Fruit fly (Drosophila melanogaster) whole organism, embryonic: ENCODE data around the gene CG6168.

Experiments
- Bdp1 ChIP-seq: fragments of 200-800 bp; sonication (Bioruptor generic); optimal IDR thresholded peaks from 3 replicates; lab custom pipeline; 2016; ENCODE audit warnings: missing biosample characterization, missing genetic modification characterization
- Bgb ChIP-seq: fragments of 200-800 bp; sonication (Bioruptor generic); IDR thresholded peaks from 2 replicates; pipeline ENCODE4 v1.3.6; 2022; ENCODE audit warnings: missing biosample characterization, missing genetic modification characterization; ENCODE audit not compliant: partially characterized antibody
- Bteb2 ChIP-seq: fragments of 200-800 bp; sonication (Bioruptor generic); optimal IDR thresholded peaks from 2 replicates; lab custom pipeline; 2016; ENCODE audit warnings: missing biosample characterization, missing genetic modification characterization
- CG10321 ChIP-seq: fragments of 200-800 bp; sonication (Bioruptor generic); IDR thresholded peaks from 2 replicates; pipeline ENCODE4 v1.3.6; 2022; ENCODE audit warnings: missing biosample characterization, missing genetic modification characterization
- CG11504 ChIP-seq: fragments of 200-800 bp; sonication (Bioruptor generic); optimal IDR thresholded peaks from 3 replicates; lab custom pipeline; 2019; ENCODE audit warnings: missing biosample characterization, mild to moderate bottlenecking, missing genetic modification characterization, moderate library complexity
- CG12769 ChIP-seq: fragments of 200-800 bp; sonication (Bioruptor generic); optimal IDR thresholded peaks from 2 replicates; lab custom pipeline; 2019; ENCODE audit warnings: missing biosample characterization, mild to moderate bottlenecking, missing genetic modification characterization, moderate library complexity
- CG12942 ChIP-seq: fragments of 200-800 bp; sonication (Bioruptor generic); optimal IDR thresholded peaks from 3 replicates; lab custom pipeline; 2016; ENCODE audit warnings: missing biosample characterization, missing genetic modification characterization
- CG13287 ChIP-seq: fragments of 200-800 bp; sonication (Bioruptor generic); IDR thresholded peaks from 2 replicates; pipeline ENCODE4 v1.3.6; 2022; ENCODE audit warnings: missing biosample characterization, missing genetic modification characterization; ENCODE audit not compliant: partially characterized antibody
- CG15073 ChIP-seq: fragments of 200-800 bp; sonication (Bioruptor generic); optimal IDR thresholded peaks from 2 replicates; lab custom pipeline; 2016; ENCODE audit warnings: missing biosample characterization, missing genetic modification characterization
- CG16779 ChIP-seq: fragments of 200-800 bp; sonication (Bioruptor generic); IDR thresholded peaks from 2 replicates; pipeline ENCODE4 v1.3.6; 2022; ENCODE audit warnings: missing biosample characterization, missing genetic modification characterization
- CG16815 ChIP-seq: fragments of 200-800 bp; sonication (Bioruptor generic); optimal IDR thresholded peaks from 3 replicates; lab custom pipeline; 2017; ENCODE audit warnings: missing biosample characterization, mild to moderate bottlenecking, missing genetic modification characterization
- CG18011 ChIP-seq: fragments of 200-800 bp; sonication (Bioruptor generic); optimal IDR thresholded peaks from 2 replicates; lab custom pipeline; 2017; ENCODE audit warnings: missing biosample characterization, missing genetic modification characterization, mild to moderate bottlenecking, moderate library complexity, missing genotype
- CG18619 ChIP-seq: fragments of 200-800 bp; sonication (Bioruptor generic); optimal IDR thresholded peaks from 3 replicates; lab custom pipeline; 2017; ENCODE audit warnings: missing biosample characterization, mild to moderate bottlenecking, missing genetic modification characterization
- CG2116 ChIP-seq: fragments of 200-800 bp; sonication (Bioruptor generic); optimal IDR thresholded peaks from 3 replicates; lab custom pipeline; 2018; ENCODE audit warnings: missing biosample characterization, mild to moderate bottlenecking, missing genetic modification characterization
- CG30431 ChIP-seq: fragments of 200-800 bp; sonication (Bioruptor generic); optimal IDR thresholded peaks from 2 replicates; lab custom pipeline; 2017; ENCODE audit warnings: missing biosample characterization, missing genetic modification characterization
- CG31388 ChIP-seq: fragments of 200-800 bp; sonication (Bioruptor generic); optimal IDR thresholded peaks from 2 replicates; lab custom pipeline; 2016; ENCODE audit warnings: missing biosample characterization, missing genetic modification characterization
- CG33557 ChIP-seq: fragments of 200-800 bp; sonication (Bioruptor generic); optimal IDR thresholded peaks from 2 replicates; lab custom pipeline; 2019; ENCODE audit warnings: missing biosample characterization, mild to moderate bottlenecking, missing genetic modification characterization, moderate library complexity
- CG3838 ChIP-seq: fragments of 200-800 bp; sonication (Bioruptor generic); optimal IDR thresholded peaks from 3 replicates; lab custom pipeline; 2016; ENCODE audit warnings: missing biosample characterization, missing genetic modification characterization
- CG4730 ChIP-seq: fragments of 200-800 bp; sonication (Bioruptor generic); IDR thresholded peaks from 2 replicates; pipeline ENCODE4 v1.3.6; 2022; ENCODE audit warnings: missing biosample characterization, missing genetic modification characterization
- CG4820 ChIP-seq: fragments of 200-800 bp; sonication (Bioruptor generic); optimal IDR thresholded peaks from 3 replicates; lab custom pipeline; 2016; ENCODE audit warnings: missing biosample characterization, missing genetic modification characterization
- CG5245 ChIP-seq: fragments of 200-800 bp; sonication (Bioruptor generic); optimal IDR thresholded peaks from 3 replicates; lab custom pipeline; 2016; ENCODE audit warnings: missing biosample characterization, missing genetic modification characterization
- CG6272 ChIP-seq: fragments of 200-800 bp; sonication (Bioruptor generic); IDR thresholded peaks from 2 replicates; pipeline ENCODE4 v1.3.6; 2022; ENCODE audit warnings: missing biosample characterization, missing genetic modification characterization
- CG6689 ChIP-seq: fragments of 200-800 bp; sonication (Bioruptor generic); IDR thresholded peaks from 2 replicates; pipeline ENCODE4 v1.3.6; 2022; ENCODE audit warnings: missing biosample characterization, missing genetic modification characterization
- CG6765 ChIP-seq: fragments of 200-800 bp; sonication (Bioruptor generic); optimal IDR thresholded peaks from 3 replicates; lab custom pipeline; 2017; ENCODE audit warnings: missing biosample characterization, mild to moderate bottlenecking, missing genetic modification characterization
- CG7357 ChIP-seq: fragments of 200-800 bp; sonication (Bioruptor generic); IDR thresholded peaks from 3 replicates; pipeline ENCODE4 v1.3.6; 2022; ENCODE audit warnings: missing biosample characterization, missing genetic modification characterization
- CG7556 ChIP-seq: fragments of 200-800 bp; sonication (Bioruptor generic); optimal IDR thresholded peaks from 2 replicates; lab custom pipeline; 2017; ENCODE audit warnings: missing biosample characterization, mild to moderate bottlenecking, missing genetic modification characterization
- CrebB ChIP-seq: fragments of 200-800 bp; sonication (Bioruptor generic); optimal IDR thresholded peaks from 3 replicates; lab custom pipeline; 2018; ENCODE audit warnings: missing biosample characterization, mild to moderate bottlenecking, missing genetic modification characterization
- Dll ChIP-seq: fragments of 200-800 bp; sonication (Bioruptor generic); IDR thresholded peaks from 4 replicates; pipeline ENCODE4 v1.3.6; 2022; ENCODE audit warnings: missing biosample characterization, missing genetic modification characterization; ENCODE audit not compliant: partially characterized antibody
- Drgx ChIP-seq: fragments of 200-800 bp; sonication (Bioruptor generic); IDR thresholded peaks from 2 replicates; pipeline ENCODE4 v1.3.6; 2022; ENCODE audit warnings: missing biosample characterization, missing genetic modification characterization
- E2f1 ChIP-seq: fragments of 200-800 bp; sonication (Bioruptor generic); IDR thresholded peaks from 2 replicates; pipeline ENCODE4 v1.3.6; 2022; ENCODE audit warnings: missing biosample characterization, missing genetic modification characterization
- HLH4C ChIP-seq: fragments of 200-800 bp; sonication (Bioruptor generic); IDR thresholded peaks from 3 replicates; pipeline ENCODE4 v1.3.6; 2022; ENCODE audit warnings: missing biosample characterization, missing genetic modification characterization; ENCODE audit not compliant: partially characterized antibody
- Hmr ChIP-seq: fragments of 200-800 bp; sonication (Bioruptor generic); optimal IDR thresholded peaks from 3 replicates; lab custom pipeline; 2017; ENCODE audit warnings: mild to moderate bottlenecking, missing biosample characterization, missing genetic modification reagents, missing genetic modification characterization
- MESR4 ChIP-seq: fragments of 200-800 bp; sonication (Bioruptor generic); optimal IDR thresholded peaks from 2 replicates; lab custom pipeline; 2018; ENCODE audit warnings: missing biosample characterization, mild to moderate bottlenecking, missing genetic modification characterization, moderate library complexity
- Mad ChIP-seq: fragments of 200-800 bp; sonication (Bioruptor generic); optimal IDR thresholded peaks from 2 replicates; lab custom pipeline; 2016; ENCODE audit warnings: missing biosample characterization, missing genetic modification characterization
- Taf1 ChIP-seq: fragments of 200-800 bp; sonication (Bioruptor generic); IDR thresholded peaks from 2 replicates; pipeline ENCODE4 v1.3.6; 2022; ENCODE audit warnings: missing biosample characterization, missing genetic modification characterization
- bab2 ChIP-seq: fragments of 200-800 bp; sonication (Bioruptor generic); optimal IDR thresholded peaks from 2 replicates; lab custom pipeline; 2016; ENCODE audit warnings: missing biosample characterization, missing genetic modification characterization
- bowl ChIP-seq: fragments of 200-800 bp; sonication (Bioruptor generic); IDR thresholded peaks from 2 replicates; pipeline ENCODE4 v1.3.6; 2022; ENCODE audit warnings: missing biosample characterization, missing genetic modification characterization
- cg ChIP-seq: fragments of 200-800 bp; sonication (Bioruptor generic); optimal IDR thresholded peaks from 3 replicates; lab custom pipeline; 2019; ENCODE audit warnings: missing biosample characterization, mild to moderate bottlenecking, missing genetic modification characterization, moderate library complexity
- eyg ChIP-seq: fragments of 200-800 bp; sonication (Bioruptor generic); optimal IDR thresholded peaks from 3 replicates; lab custom pipeline; 2016; ENCODE audit warnings: missing biosample characterization, missing genetic modification characterization
- fd64A ChIP-seq: fragments of 200-800 bp; sonication (Bioruptor generic); optimal IDR thresholded peaks from 3 replicates; lab custom pipeline; 2018; ENCODE audit warnings: missing biosample characterization, mild to moderate bottlenecking, missing genetic modification characterization
- h ChIP-seq: fragments of >200 bp; optimal IDR thresholded peaks from 2 replicates; lab custom pipeline; 2017
- lab ChIP-seq: fragments of 200-800 bp; sonication (Bioruptor generic); optimal IDR thresholded peaks from 3 replicates; lab custom pipeline; 2017; ENCODE audit warnings: missing biosample characterization, missing genetic modification characterization, mild to moderate bottlenecking, moderate library complexity, missing genetic modification reagents
- nmo ChIP-seq: fragments of 200-800 bp; sonication (Bioruptor generic); optimal IDR thresholded peaks from 2 replicates; lab custom pipeline; 2018; ENCODE audit warnings: missing biosample characterization, mild to moderate bottlenecking, missing genetic modification characterization, moderate library complexity
- sd ChIP-seq: fragments of 200-800 bp; sonication (Bioruptor generic); optimal IDR thresholded peaks from 3 replicates; lab custom pipeline; 2018; ENCODE audit warnings: missing biosample characterization, mild to moderate bottlenecking, missing genetic modification characterization, moderate library complexity
- sr ChIP-seq: fragments of 200-800 bp; sonication (Bioruptor generic); IDR thresholded peaks from 3 replicates; pipeline ENCODE4 v1.3.6; 2022; ENCODE audit warnings: missing biosample characterization, missing genetic modification characterization
- ssp ChIP-seq: fragments of 200-800 bp; sonication (Bioruptor generic); IDR thresholded peaks from 2 replicates; pipeline ENCODE4 v1.3.6; 2022; ENCODE audit warnings: missing biosample characterization, missing genetic modification characterization
- tio ChIP-seq: fragments of 200-800 bp; sonication (Bioruptor generic); optimal IDR thresholded peaks from 2 replicates; lab custom pipeline; 2017; ENCODE audit warnings: missing biosample characterization, missing genetic modification characterization, inconsistent platforms
- trh ChIP-seq: fragments of 200-800 bp; sonication (Bioruptor generic); optimal IDR thresholded peaks from 2 replicates; lab custom pipeline; 2016; ENCODE audit warnings: missing biosample characterization, missing genetic modification characterization
- unpg ChIP-seq: fragments of 200-800 bp; sonication (Bioruptor generic); optimal IDR thresholded peaks from 3 replicates; lab custom pipeline; 2018; ENCODE audit warnings: missing biosample characterization, mild to moderate bottlenecking, missing genetic modification characterization, moderate library complexity
- wdn ChIP-seq: fragments of 200-800 bp; sonication (Bioruptor generic); IDR thresholded peaks from 2 replicates; pipeline ENCODE4 v1.3.6; 2022; ENCODE audit warnings: missing biosample characterization, missing genetic modification characterization
- zfh1 ChIP-seq: fragments of 200-800 bp; sonication (Bioruptor generic); IDR thresholded peaks from 3 replicates; pipeline ENCODE4 v1.3.6; 2022; ENCODE audit warnings: missing biosample characterization, missing genetic modification characterization
- zfh2 ChIP-seq: fragments of 200-800 bp; sonication (Bioruptor generic); optimal IDR thresholded peaks from 2 replicates; lab custom pipeline; 2016; ENCODE audit warnings: missing biosample characterization, missing genetic modification characterization

CG6168 gene

DNA sequence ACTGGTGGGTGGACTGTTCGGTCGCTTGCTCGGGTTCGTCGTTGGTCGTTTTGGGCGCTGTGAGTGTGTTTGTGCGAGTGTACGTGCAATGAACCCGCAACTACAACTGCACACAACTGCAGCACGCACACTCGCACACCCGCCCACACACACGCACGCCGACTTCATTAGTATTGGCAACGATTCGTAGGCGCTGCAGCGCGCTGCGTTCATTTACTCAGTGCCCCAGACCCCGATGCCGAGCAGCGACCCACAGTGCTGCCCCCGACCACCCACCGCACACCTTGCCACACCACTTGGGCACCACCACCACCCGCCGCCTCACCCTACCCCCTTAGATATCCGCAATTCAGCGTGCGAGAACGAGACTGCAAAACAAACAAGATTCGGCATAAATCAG, 44.9 kb upstream of the CG6168 start (continued):
- TF ChIP-seq Taf1 (GFP tag; lab: Robert Waterston, UW) (no peak), CG16815 (GFP tag; lab: Kevin White, UChicago) (no peak), MESR4 (GFP tag; lab: Kevin White, UChicago) (no peak), Dll (no peak), HLH4C (GFP tag; lab: Robert Waterston, UW) (no peak), eyg (GFP tag; lab: Kevin White, UChicago) (no peak), CG16779 (GFP tag; lab: Robert Waterston, UW) (no peak), unpg (no peak), sr (GFP tag; lab: Robert Waterston, UW) (peak; percentile 77), CG15073 (GFP tag; lab: Kevin White, UChicago) (no peak), bowl (no peak), CG12769 (tag; lab: Kevin White, UChicago) (peak; percentile 47), cg (GFP tag; lab: Kevin White, UChicago) (peak; percentile 52), CG4730 (GFP tag; lab: Robert Waterston, UW) (0 out of 2 replicates have a peak, but pooled peaks have one; percentile 19), trh (GFP tag; lab: Kevin White, UChicago) (no peak), sd (tag; lab: Kevin White, UChicago) (no peak), zfh1 (GFP tag; lab: Robert Waterston, UW) (0 out of 3 replicates have a peak, but pooled peaks have one; percentile 14), E2f1 (GFP tag; lab: Robert Waterston, UW) (no peak), nmo (GFP tag; lab: Kevin White, UChicago) (no peak), CG18011 (GFP tag; lab: Kevin White, UChicago) (no peak), Hmr (GFP tag; lab: Kevin White, UChicago) (no peak), CG11504 (tag; lab: Kevin White, UChicago) (no peak), CG2116 (GFP tag; lab: Kevin White, UChicago) (no peak), CG13287 (GFP tag; lab: Robert Waterston, UW) (no peak), h (lab: Kevin White, UChicago) (no peak), Mad (GFP tag; lab: Kevin White, UChicago) (no peak), Bteb2 (no peak), CG3838 (GFP tag; lab: Kevin White, UChicago) (no peak), wdn (no peak), Bdp1 (GFP tag; lab: Kevin White, UChicago) (no peak), CG4820 (GFP tag; lab: Kevin White, UChicago) (no peak), CG5245 (GFP tag; lab: Kevin White, UChicago) (no peak), CG33557 (GFP tag; lab: Kevin White, UChicago) (no peak), Drgx (peak; percentile 79), zfh2 (GFP tag; lab: Kevin White, UChicago) (no peak), CG7556 (GFP tag; lab: Kevin White, UChicago) (no peak), tio (GFP tag; lab: Kevin White, UChicago) (no peak), CrebB (tag; lab: Kevin White, UChicago) (no peak), CG12942 (GFP tag; lab: Kevin White, UChicago) (no peak), CG30431 (GFP tag; lab: Kevin White, UChicago) (no peak), bab2 (GFP tag; lab: Kevin White, UChicago) (no peak), Bgb (GFP tag; lab: Robert Waterston, UW) (no peak), fd64A (GFP tag; lab: Kevin White, UChicago) (peak; percentile 37), CG7357 (GFP tag; lab: Robert Waterston, UW) (no peak), CG6765 (no peak), lab (GFP tag; lab: Kevin White, UChicago) (no peak), ssp (GFP tag; lab: Robert Waterston, UW) (no peak), CG6689 (GFP tag; lab: Robert Waterston, UW) (no peak), CG10321 (GFP tag; lab: Robert Waterston, UW) (no peak), CG6272 (GFP tag; lab: Robert Waterston, UW) (peak; percentile 33; the same call in 1 of the 2 replicates), CG31388 (GFP tag; lab: Kevin White, UChicago) (no peak), CG18619 (no peak)
